Fruit fly (Drosophila melanogaster): ENCODE measurements around the gene CG14374.

dm6 chr3R:13425470-13426033, 28.6 kb upstream of the CG14374 start, which contains the start of gene Act87E:
- TF ChIP-seq CG8478 (optimal IDR thresholded peaks at IDR 0.05) (no peak), usp (GFP tag; optimal IDR thresholded peaks at IDR 0.05) (no peak)

Data from whole organism.